Fruit fly (Drosophila melanogaster): ENCODE measurements around the gene CG43056.
A peak's percentile ranks its signal among the peaks of the same experiment; 100 is the strongest.

Gene CG43056

DNA sequence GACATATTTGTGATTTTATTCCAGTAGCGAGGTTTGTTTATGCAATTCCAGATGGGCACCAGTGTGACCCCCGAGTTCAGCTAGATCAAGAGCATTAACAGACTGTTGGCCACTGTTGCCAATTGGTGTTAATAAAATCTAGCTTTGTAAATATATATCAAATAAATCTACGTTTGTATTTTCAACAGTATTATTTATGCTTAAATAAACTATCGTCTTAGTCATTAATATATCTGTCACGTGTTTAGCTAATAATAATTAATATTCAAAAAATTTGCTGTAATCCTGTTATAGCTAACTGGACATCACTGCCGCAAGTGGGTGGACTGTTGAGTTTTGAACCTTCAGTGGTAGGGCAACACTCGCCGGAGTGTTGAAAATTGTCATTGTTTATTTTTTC lies 22.0 kb downstream of the CG43056 start, which contains the start of the genes mRpL27 and CG15435 (continued):
- TF ChIP-seq pros (GFP tag; optimal IDR thresholded peaks at IDR 0.05): no peak
- peak; percentile 58 for TF ChIP-seq CG13424 (tag; optimal IDR thresholded peaks at IDR 0.05)
- TF ChIP-seq emc (GFP tag; optimal IDR thresholded peaks at IDR 0.05): no peak
- TF ChIP-seq kni (GFP tag; optimal IDR thresholded peaks at IDR 0.05): peak; percentile 28
- peak; percentile 49 for TF ChIP-seq lilli (GFP tag; optimal IDR thresholded peaks at IDR 0.05)
- TF ChIP-seq ash1 (GFP tag; optimal IDR thresholded peaks at IDR 0.05): no peak
- no peak for TF ChIP-seq CG11695 (GFP tag; IDR thresholded peaks at IDR 0.05)
- no peak for TF ChIP-seq CG9215 (GFP tag; IDR thresholded peaks at IDR 0.05)
- TF ChIP-seq Ptx1 (GFP tag; IDR thresholded peaks at IDR 0.05): peak; percentile 44
- TF ChIP-seq yki (optimal IDR thresholded peaks at IDR 0.05): no peak
- TF ChIP-seq CG3407 (GFP tag; optimal IDR thresholded peaks at IDR 0.05): no peak
- TF ChIP-seq sens (GFP tag): peak; percentile 67
- TF ChIP-seq CG6791 (GFP tag; IDR thresholded peaks at IDR 0.05; ENCODE audit: partially characterized antibody): no peak
- no peak for TF ChIP-seq CG2889 (GFP tag; IDR thresholded peaks at IDR 0.05)
- no peak for TF ChIP-seq CG11085 (GFP tag; IDR thresholded peaks at IDR 0.05)
- peak; percentile 65 for TF ChIP-seq twi (tag; optimal IDR thresholded peaks at IDR 0.05)
- TF ChIP-seq CG8944 (GFP tag; optimal IDR thresholded peaks at IDR 0.05): no peak
- peak; percentile 59 for TF ChIP-seq CG2712 (tag; optimal IDR thresholded peaks at IDR 0.05)
- no peak for TF ChIP-seq Vsx1 (GFP tag; optimal IDR thresholded peaks at IDR 0.05)
- TF ChIP-seq schlank (tag; optimal IDR thresholded peaks at IDR 0.05): no peak
- TF ChIP-seq chn (GFP tag; optimal IDR thresholded peaks at IDR 0.05): peak; percentile 37
- TF ChIP-seq CG7372 (GFP tag; IDR thresholded peaks at IDR 0.05): no peak
- TF ChIP-seq unpg (GFP tag; optimal IDR thresholded peaks at IDR 0.05): peak; percentile 46
- TF ChIP-seq CG4328 (GFP tag; optimal IDR thresholded peaks at IDR 0.05): peak; percentile 42
- no peak for TF ChIP-seq CG4707 (GFP tag; optimal IDR thresholded peaks at IDR 0.05)
- no peak for TF ChIP-seq MTF-1 (GFP tag; optimal IDR thresholded peaks at IDR 0.05; ENCODE audit: borderline replicate concordance)
- no peak for TF ChIP-seq CG6689 (GFP tag; IDR thresholded peaks at IDR 0.05)
- TF ChIP-seq CG31441 (GFP tag; IDR thresholded peaks at IDR 0.05): peak; percentile 37; the same call in 1 of the 2 replicates
- TF ChIP-seq CG16863 (GFP tag; optimal IDR thresholded peaks at IDR 0.05): no peak
- TF ChIP-seq usp (GFP tag; optimal IDR thresholded peaks at IDR 0.05): no peak
- TF ChIP-seq vnd (GFP tag; IDR thresholded peaks at IDR 0.05; ENCODE audit: partially characterized antibody): no peak
- TF ChIP-seq stwl (tag; optimal IDR thresholded peaks at IDR 0.05): peak; percentile 83
- TF ChIP-seq CG15073 (GFP tag; optimal IDR thresholded peaks at IDR 0.05): no peak
- TF ChIP-seq sd (tag; optimal IDR thresholded peaks at IDR 0.05): peak; percentile 0
- peak; percentile 7 for TF ChIP-seq CG10209 (GFP tag; optimal IDR thresholded peaks at IDR 0.05)
- 0 out of 3 replicates have a peak, but pooled peaks have one; percentile 15 for TF ChIP-seq Opbp (GFP tag; IDR thresholded peaks at IDR 0.05; ENCODE audit: partially characterized antibody)
- TF ChIP-seq Rfx (GFP tag; IDR thresholded peaks at IDR 0.05): no peak
- no peak for TF ChIP-seq CHES-1-like (GFP tag; optimal IDR thresholded peaks at IDR 0.05)
- no peak for TF ChIP-seq bowl (GFP tag; IDR thresholded peaks at IDR 0.05)
- no peak for TF ChIP-seq dati (GFP tag; IDR thresholded peaks at IDR 0.05)
- TF ChIP-seq vvl (GFP tag; IDR thresholded peaks at IDR 0.05): peak; percentile 62
- no peak for TF ChIP-seq D19B (GFP tag; optimal IDR thresholded peaks at IDR 0.05)
- peak; percentile 26 for TF ChIP-seq Xbp1 (GFP tag; optimal IDR thresholded peaks at IDR 0.05)
- no peak for TF ChIP-seq ATbp (GFP tag; optimal IDR thresholded peaks at IDR 0.05)
- no peak for TF ChIP-seq jumu (GFP tag; optimal IDR thresholded peaks at IDR 0.05)
- peak; percentile 93 for TF ChIP-seq row (GFP tag; IDR thresholded peaks at IDR 0.05)
- no peak for TF ChIP-seq ttk (GFP tag; IDR thresholded peaks at IDR 0.05)
- peak; percentile 54 for TF ChIP-seq CG30403 (GFP tag; optimal IDR thresholded peaks at IDR 0.05)
- TF ChIP-seq ap (GFP tag; IDR thresholded peaks at IDR 0.05): no peak
- TF ChIP-seq tio (GFP tag; optimal IDR thresholded peaks at IDR 0.05): no peak
- no peak for TF ChIP-seq Mad (GFP tag; optimal IDR thresholded peaks at IDR 0.05)
- TF ChIP-seq nerfin-2 (GFP tag; IDR thresholded peaks at IDR 0.05; ENCODE audit: partially characterized antibody): no peak

Measured in whole organism, embryonic.